Worm (Caenorhabditis elegans) whole organism, early embryonic: Measurements from ENCODE around the gene C35B1.4.

Source experiments
- B0310.2 ChIP-seq: sonication (generic microtip); optimal IDR thresholded peaks from 2 replicates; lab custom pipeline; 2016; ENCODE audit warnings: mild to moderate bottlenecking, missing genetic modification characterization, missing compliant biosample characterization
- F13C5.2 ChIP-seq: sonication (generic microtip); optimal IDR thresholded peaks from 2 replicates; lab custom pipeline; 2017; ENCODE audit warnings: mild to moderate bottlenecking, missing genetic modification characterization, inconsistent platforms, missing compliant biosample characterization
- aly-1 ChIP-seq: sonication (generic microtip); optimal IDR thresholded peaks from 2 replicates; lab custom pipeline; 2016; ENCODE audit warnings: missing genetic modification characterization, missing compliant biosample characterization
- ama-1 ChIP-seq: fragments of 150-350 bp; optimal IDR thresholded peaks from 2 replicates; lab custom pipeline; 2014
- ceh-36 ChIP-seq: sonication (generic microtip); optimal IDR thresholded peaks from 2 replicates; lab custom pipeline; 2016; ENCODE audit warnings: missing genetic modification characterization, inconsistent platforms, missing compliant biosample characterization
- flt-1 ChIP-seq: fragments of 200-800 bp; sonication (Bioruptor generic); IDR thresholded peaks from 2 replicates; pipeline ENCODE4 v1.3.6; 2022; ENCODE audit warnings: missing genetic modification characterization, missing compliant biosample characterization
- hmbx-1 ChIP-seq: sonication (generic microtip); optimal IDR thresholded peaks from 2 replicates; lab custom pipeline; 2016; ENCODE audit warnings: mild to moderate bottlenecking, missing genetic modification characterization, missing compliant biosample characterization
- hmg-4 ChIP-seq: fragments of 200-800 bp; sonication (Bioruptor generic); optimal IDR thresholded peaks from 2 replicates; lab custom pipeline; 2018; ENCODE audit warnings: mild to moderate bottlenecking, missing genetic modification characterization, missing compliant biosample characterization
- sea-1 ChIP-seq: fragments of 200-800 bp; sonication (Bioruptor generic); conservative IDR thresholded peaks from 2 replicates; pipeline ENCODE4 v1.3.6; 2022; ENCODE audit warnings: missing genetic modification characterization, missing compliant biosample characterization
- tbx-37 ChIP-seq: fragments of 200-800 bp; sonication (Bioruptor generic); conservative IDR thresholded peaks from 2 replicates; pipeline ENCODE4 v1.3.6; 2022; ENCODE audit warnings: missing genetic modification reagents, missing genetic modification characterization, missing compliant biosample characterization
- tra-4 ChIP-seq: sonication (generic microtip); optimal IDR thresholded peaks from 2 replicates; lab custom pipeline; 2017; ENCODE audit warnings: missing genetic modification characterization, missing compliant biosample characterization

ce11 chrIV:4085022-4085421, 5.4 kb downstream of the C35B1.4 start:
- TF ChIP-seq tbx-37 (GFP tag; lab: Robert Waterston, UW) (no peak), flt-1 (GFP tag; lab: Robert Waterston, UW) (no peak), hmbx-1 (tag; lab: Kevin White, UChicago) (no peak), ama-1 (lab: Kevin White, UChicago) (no peak), tra-4 (no peak), B0310.2 (no peak), sea-1 (GFP tag; lab: Robert Waterston, UW) (no peak), hmg-4 (GFP tag; lab: Kevin White, UChicago) (no peak), aly-1 (tag; lab: Kevin White, UChicago) (no peak), F13C5.2 (no peak), ceh-36 (tag; lab: Kevin White, UChicago) (no peak)
